Fruit fly (Drosophila melanogaster): ENCODE measurements around the gene CG13926.

CG13926 gene

dm6 chr3L:1652700-1653200 is 34.8 kb upstream of the CG13926 start, which contains the start of the genes CG7970 and Vta1 (continued):
- TF ChIP-seq lbe (GFP tag; optimal IDR thresholded peaks at IDR 0.05) = no peak
- no peak for TF ChIP-seq zen (tag; optimal IDR thresholded peaks at IDR 0.05)
- TF ChIP-seq CG31441 (GFP tag; IDR thresholded peaks at IDR 0.05) = no peak
- peak; percentile 32 for TF ChIP-seq trem (tag; optimal IDR thresholded peaks at IDR 0.05)
- no peak for TF ChIP-seq bowl (GFP tag; IDR thresholded peaks at IDR 0.05)
- TF ChIP-seq HmgZ (tag; optimal IDR thresholded peaks at IDR 0.05) = peak; percentile 64
- no peak for TF ChIP-seq repo (GFP tag; optimal IDR thresholded peaks at IDR 0.05)
- no peak for TF ChIP-seq ab (GFP tag; optimal IDR thresholded peaks at IDR 0.05)
- TF ChIP-seq bigmax (GFP tag; optimal IDR thresholded peaks at IDR 0.05) = no peak
- no peak for TF ChIP-seq eyg (GFP tag; optimal IDR thresholded peaks at IDR 0.05)
- TF ChIP-seq sens (GFP tag) = no peak
- no peak for TF ChIP-seq Ravus (GFP tag; IDR thresholded peaks at IDR 0.05)
- TF ChIP-seq lov (optimal IDR thresholded peaks at IDR 0.05) = no peak
- TF ChIP-seq lov (GFP tag; IDR thresholded peaks at IDR 0.05) = no peak
- TF ChIP-seq CG8089 (GFP tag; optimal IDR thresholded peaks at IDR 0.05) = no peak
- no peak for TF ChIP-seq yki (optimal IDR thresholded peaks at IDR 0.05)
- no peak for TF ChIP-seq Fer3 (tag; optimal IDR thresholded peaks at IDR 0.05)
- TF ChIP-seq B-H1 (GFP tag; IDR thresholded peaks at IDR 0.05) = no peak
- TF ChIP-seq Deaf1 (tag; optimal IDR thresholded peaks at IDR 0.05) = peak; percentile 74
- no peak for TF ChIP-seq ftz-f1 (GFP tag; optimal IDR thresholded peaks at IDR 0.05)
- TF ChIP-seq zen2 (GFP tag; IDR thresholded peaks at IDR 0.05; ENCODE audit: partially characterized antibody) = no peak
- no peak for TF ChIP-seq CG17829 (tag; optimal IDR thresholded peaks at IDR 0.05)
- TF ChIP-seq CG34376 (GFP tag; optimal IDR thresholded peaks at IDR 0.05) = no peak
- TF ChIP-seq CHES-1-like (GFP tag; optimal IDR thresholded peaks at IDR 0.05) = no peak
- TF ChIP-seq usp (GFP tag; optimal IDR thresholded peaks at IDR 0.05) = no peak
- no peak for TF ChIP-seq H15 (GFP tag; IDR thresholded peaks at IDR 0.05)
- TF ChIP-seq Dref (GFP tag; IDR thresholded peaks at IDR 0.05) = no peak
- no peak for TF ChIP-seq CG1233 (GFP tag; optimal IDR thresholded peaks at IDR 0.05)
- no peak for TF ChIP-seq CG11398 (GFP tag; optimal IDR thresholded peaks at IDR 0.05)
- no peak for TF ChIP-seq CG7963 (GFP tag; IDR thresholded peaks at IDR 0.05; ENCODE audit: partially characterized antibody)
- no peak for TF ChIP-seq CG31388 (GFP tag; optimal IDR thresholded peaks at IDR 0.05)
- no peak for TF ChIP-seq CG32767 (GFP tag; IDR thresholded peaks at IDR 0.05)
- TF ChIP-seq crol (GFP tag; IDR thresholded peaks at IDR 0.05) = no peak
- no peak for TF ChIP-seq Ada2b (GFP tag; IDR thresholded peaks at IDR 0.05)
- TF ChIP-seq CG18764 (GFP tag; optimal IDR thresholded peaks at IDR 0.05) = no peak
- no peak for TF ChIP-seq Fer1 (GFP tag; optimal IDR thresholded peaks at IDR 0.05)
- peak; percentile 68 for TF ChIP-seq MESR4 (GFP tag; optimal IDR thresholded peaks at IDR 0.05)
- TF ChIP-seq CG16863 (GFP tag; optimal IDR thresholded peaks at IDR 0.05) = no peak
- TF ChIP-seq sqz (GFP tag; optimal IDR thresholded peaks at IDR 0.05) = no peak
- TF ChIP-seq Fer2 (tag; optimal IDR thresholded peaks at IDR 0.05) = no peak
- TF ChIP-seq hb (GFP tag; IDR thresholded peaks at IDR 0.05; ENCODE audit: partially characterized antibody) = no peak
- no peak for TF ChIP-seq CG30431 (GFP tag; optimal IDR thresholded peaks at IDR 0.05)
- no peak for TF ChIP-seq CG8924 (tag; optimal IDR thresholded peaks at IDR 0.05)
- no peak for TF ChIP-seq gcm2 (GFP tag; optimal IDR thresholded peaks at IDR 0.05)
- TF ChIP-seq D (optimal IDR thresholded peaks at IDR 0.05) = peak; percentile 5
- no peak for TF ChIP-seq D (GFP tag; optimal IDR thresholded peaks at IDR 0.05)
- TF ChIP-seq GATAe (GFP tag; conservative IDR thresholded peaks at IDR 0.05) = no peak
- no peak for TF ChIP-seq NFAT (GFP tag; IDR thresholded peaks at IDR 0.05)
- peak; percentile 79 for TF ChIP-seq pzg (GFP tag; optimal IDR thresholded peaks at IDR 0.05)
- no peak for TF ChIP-seq emc (GFP tag; optimal IDR thresholded peaks at IDR 0.05)
- peak; percentile 82 for TF ChIP-seq MBD-R2 (GFP tag; IDR thresholded peaks at IDR 0.05)
- TF ChIP-seq PHDP (tag; optimal IDR thresholded peaks at IDR 0.05) = no peak
- no peak for TF ChIP-seq NC2α (GFP tag; optimal IDR thresholded peaks at IDR 0.05)
- TF ChIP-seq crc (GFP tag; optimal IDR thresholded peaks at IDR 0.05) = no peak
